Worm (Caenorhabditis elegans) whole organism, L4/young adult: ENCODE results near the gene T28A8.8.

Experiments used
- W03F9.2 ChIP-seq: fragments of 150-350 bp; optimal IDR thresholded peaks from 2 replicates; lab custom pipeline; 2014; ENCODE audit warnings: missing biosample characterization, missing genetic modification characterization
- dao-5 ChIP-seq: sonication (generic microtip); optimal IDR thresholded peaks from 2 replicates; lab custom pipeline; 2016; ENCODE audit warnings: missing genotype, missing genetic modification characterization, moderate library complexity, missing compliant biosample characterization
- him-1 ChIP-seq: sonication (generic microtip); optimal IDR thresholded peaks from 2 replicates; lab custom pipeline; 2016; ENCODE audit warnings: missing genotype, missing genetic modification reagents, missing genetic modification characterization, missing compliant biosample characterization

DNA sequence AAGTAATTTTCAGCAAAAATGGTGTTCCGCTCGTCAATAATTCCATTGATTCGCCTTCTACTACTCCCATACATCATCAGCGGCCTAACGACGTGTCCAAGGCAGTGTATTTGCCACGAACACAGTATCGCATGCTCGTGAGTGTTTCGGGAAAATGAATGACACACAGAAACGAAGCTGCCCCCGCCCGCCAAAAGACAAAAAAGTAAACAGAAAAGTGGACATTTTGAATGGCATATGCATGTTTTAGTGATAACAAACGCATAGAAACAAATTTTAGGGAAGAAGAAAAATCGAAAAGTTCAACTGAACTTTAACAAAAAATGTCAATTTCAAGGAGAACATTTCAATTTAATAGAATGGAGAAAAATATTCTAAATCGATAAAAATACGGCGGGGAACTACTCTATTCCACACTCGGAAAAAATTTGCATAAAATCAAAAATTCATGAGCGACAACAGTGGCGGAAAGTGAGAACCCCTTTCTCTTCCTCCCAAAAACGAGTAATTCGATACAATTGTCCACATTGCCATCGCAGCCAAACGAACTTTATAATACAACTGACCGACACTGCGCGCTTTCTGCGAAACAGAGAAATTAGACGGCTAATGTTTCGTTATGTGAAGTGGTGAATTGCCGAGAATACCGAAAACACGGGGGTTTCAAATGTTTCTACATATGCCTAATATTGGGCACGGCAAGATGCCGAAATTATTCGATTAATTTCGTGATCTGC, 26.1 kb downstream of the T28A8.8 start:
- TF ChIP-seq him-1 (tag; lab: Kevin White, UChicago) (no peak), dao-5 (tag; lab: Kevin White, UChicago) (no peak), W03F9.2 (tag; lab: Kevin White, UChicago) (no peak)
